Worm (Caenorhabditis elegans): ENCODE data around the gene irld-15.
A peak's percentile ranks its signal among the peaks of the same experiment; 100 is the strongest.
"Not testable (repeated sequence)": the region's sequence is repeated elsewhere in the genome, so short reads cannot be mapped to it uniquely, and the experiment has no call there.

Gene irld-15

ce11 chrV:2331616-2332015 lies 27.9 kb upstream of the irld-15 start, which contains the start of gene irld-32:
irld-32 (plus strand) TSS chrV:2331916.
- TF ChIP-seq nhr-6, mbf-1, peb-1 (tag; optimal IDR thresholded peaks at IDR 0.05): not testable (repeated sequence)

ce11 chrV:2330129-2330528 lies 26.5 kb upstream of the irld-15 start, which contains the start of gene pud-1.1:
pud-1.1 (plus strand) TSS chrV:2330429.
- TF ChIP-seq unc-55 (GFP tag; optimal IDR thresholded peaks at IDR 0.05); ztf-1 (GFP tag; conservative IDR thresholded peaks at IDR 0.05); nhr-10 (tag; optimal IDR thresholded peaks at IDR 0.05): not testable (repeated sequence)

- TF ChIP-seq sma-9 (GFP tag; optimal IDR thresholded peaks at IDR 0.05) (peak; percentile 80), sma-9 (tag; optimal IDR thresholded peaks at IDR 0.05) (no peak), fos-1 (tag; optimal IDR thresholded peaks at IDR 0.05) (peak; percentile 75), nhr-11 (tag; optimal IDR thresholded peaks at IDR 0.05) (no peak), gmeb-1 (tag; optimal IDR thresholded peaks at IDR 0.05) (peak; percentile 34), nhr-25 (tag; optimal IDR thresholded peaks at IDR 0.05) (no peak), crh-2 (tag; optimal IDR thresholded peaks at IDR 0.05) (peak; percentile 14)
Observed at ce11 chrV:2327124-2327523, 23.4 kb upstream of the irld-15 start.

ce11 chrV:2326378-2326777 lies 22.7 kb upstream of the irld-15 start, which contains the start of gene pud-4:
pud-4 (plus strand) TSS chrV:2326678.
- no peak for TF ChIP-seq sma-3 (GFP tag; optimal IDR thresholded peaks at IDR 0.05)
- TF ChIP-seq elt-1 (tag; optimal IDR thresholded peaks at IDR 0.05): no peak
- no peak for TF ChIP-seq mdl-1 (tag; optimal IDR thresholded peaks at IDR 0.05)
- no peak for TF ChIP-seq elt-3 (tag; optimal IDR thresholded peaks at IDR 0.05)

- TF ChIP-seq nhr-12 (tag; optimal IDR thresholded peaks at IDR 0.05) (no peak), dmd-4 (tag; optimal IDR thresholded peaks at IDR 0.05) (no peak), unc-55 (GFP tag; optimal IDR thresholded peaks at IDR 0.05) (no peak), lin-13 (GFP tag; optimal IDR thresholded peaks at IDR 0.05) (no peak), ztf-4 (tag; optimal IDR thresholded peaks at IDR 0.05) (no peak), nhr-25 (tag; optimal IDR thresholded peaks at IDR 0.05) (no peak), nhr-11 (tag; optimal IDR thresholded peaks at IDR 0.05) (no peak), unc-62 (GFP tag; optimal IDR thresholded peaks at IDR 0.05) (no peak), sma-3 (GFP tag; optimal IDR thresholded peaks at IDR 0.05) (no peak), blmp-1 (tag; optimal IDR thresholded peaks at IDR 0.05; ENCODE audit: insufficient read depth) (no peak), fos-1 (tag; optimal IDR thresholded peaks at IDR 0.05) (no peak), nhr-10 (tag; optimal IDR thresholded peaks at IDR 0.05) (no peak), snpc-4 (tag; optimal IDR thresholded peaks at IDR 0.05) (no peak), ZK546.5 (tag; optimal IDR thresholded peaks at IDR 0.05) (no peak), aly-2 (tag; optimal IDR thresholded peaks at IDR 0.05) (no peak), crh-2 (tag; optimal IDR thresholded peaks at IDR 0.05) (no peak), nhr-6 (tag; optimal IDR thresholded peaks at IDR 0.05) (no peak), mbf-1 (tag; optimal IDR thresholded peaks at IDR 0.05) (no peak)
Observed at ce11 chrV:2325052-2325451, 21.4 kb upstream of the irld-15 start, which contains the start of gene pud-3. pud-3 (minus strand) TSS chrV:2325152.

ce11 chrV:2324260-2324659 lies 20.6 kb upstream of the irld-15 start:
- TF ChIP-seq Y55F3AM.14 (GFP tag; optimal IDR thresholded peaks at IDR 0.05): no peak
- TF ChIP-seq mbf-1 (tag; optimal IDR thresholded peaks at IDR 0.05): no peak
- TF ChIP-seq ZK546.5 (tag; optimal IDR thresholded peaks at IDR 0.05): no peak
- no peak for TF ChIP-seq ceh-82 (tag; optimal IDR thresholded peaks at IDR 0.05)
- TF ChIP-seq unc-39 (tag; optimal IDR thresholded peaks at IDR 0.05): no peak
- no peak for TF ChIP-seq ztf-1 (GFP tag; conservative IDR thresholded peaks at IDR 0.05)
- peak; percentile 78 for TF ChIP-seq sma-9 (GFP tag; optimal IDR thresholded peaks at IDR 0.05)
- no peak for TF ChIP-seq sma-9 (tag; optimal IDR thresholded peaks at IDR 0.05)
- no peak for TF ChIP-seq ztf-11 (tag; optimal IDR thresholded peaks at IDR 0.05)
- TF ChIP-seq elt-3 (tag; optimal IDR thresholded peaks at IDR 0.05): no peak
- no peak for TF ChIP-seq nhr-129 (tag; optimal IDR thresholded peaks at IDR 0.05)
- TF ChIP-seq snpc-4 (tag; optimal IDR thresholded peaks at IDR 0.05): no peak
- no peak for TF ChIP-seq nhr-77 (tag; optimal IDR thresholded peaks at IDR 0.05)
- no peak for TF ChIP-seq nhr-25 (tag; optimal IDR thresholded peaks at IDR 0.05)
- peak; percentile 80 for TF ChIP-seq skn-1 (tag; optimal IDR thresholded peaks at IDR 0.05)
- TF ChIP-seq peb-1 (tag; optimal IDR thresholded peaks at IDR 0.05): no peak
- no peak for TF ChIP-seq ama-1 (optimal IDR thresholded peaks at IDR 0.05)
- TF ChIP-seq unc-55 (GFP tag; optimal IDR thresholded peaks at IDR 0.05): no peak
- TF ChIP-seq egl-27 (tag; optimal IDR thresholded peaks at IDR 0.05): no peak
- TF ChIP-seq crh-2 (tag; optimal IDR thresholded peaks at IDR 0.05): peak; percentile 19
- no peak for TF ChIP-seq F13H6.1 (tag; optimal IDR thresholded peaks at IDR 0.05)
- TF ChIP-seq fos-1 (tag; optimal IDR thresholded peaks at IDR 0.05): peak; percentile 72
